Worm (Caenorhabditis elegans): ENCODE measurements around the gene Y17G7B.20.

Gene Y17G7B.20

DNA sequence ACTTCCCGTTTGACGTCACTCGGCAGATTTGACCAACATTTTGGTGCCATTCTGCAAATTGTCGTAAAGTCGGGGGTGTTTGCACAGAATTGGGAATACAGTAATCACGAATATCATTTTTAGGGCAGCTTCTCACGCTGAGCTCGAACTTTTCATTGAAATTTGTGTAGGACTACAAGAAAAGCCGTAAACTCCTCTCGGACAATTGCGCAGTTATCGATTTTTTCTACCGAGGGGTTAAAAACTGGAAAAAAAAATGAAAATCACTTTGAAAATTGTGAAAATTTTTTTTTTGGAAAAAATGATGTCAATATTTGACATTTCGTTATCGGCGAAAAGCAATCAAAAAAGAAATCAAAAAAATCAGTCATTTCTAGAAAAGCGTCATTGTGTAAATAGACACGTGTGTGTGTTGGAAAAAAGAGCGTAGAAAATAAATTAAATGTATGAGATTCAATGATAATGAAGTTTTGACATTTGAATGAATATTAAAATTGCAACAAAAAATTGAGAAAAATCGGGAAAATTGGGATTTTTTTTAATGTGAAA lies 48.1 kb upstream of the Y17G7B.20 start, which contains the start of gene Y17G7B.8 (continued):
- TF ChIP-seq mdl-1 (tag; optimal IDR thresholded peaks at IDR 0.05) = peak in 1 of 2 experiments; percentile 55
- TF ChIP-seq nhr-6 (tag; optimal IDR thresholded peaks at IDR 0.05) = peak; percentile 92
- no peak for TF ChIP-seq hmg-1.1 (GFP tag; IDR thresholded peaks at IDR 0.05)
- no peak for TF ChIP-seq zip-2 (tag; optimal IDR thresholded peaks at IDR 0.05)
- no peak for TF ChIP-seq ctbp-1 (GFP tag; IDR thresholded peaks at IDR 0.05)
- TF ChIP-seq nhr-237 (tag; optimal IDR thresholded peaks at IDR 0.05) = no peak
- TF ChIP-seq lir-3 (tag; optimal IDR thresholded peaks at IDR 0.05) = no peak
- TF ChIP-seq gei-8 (GFP tag; optimal IDR thresholded peaks at IDR 0.05) = no peak
- no peak for TF ChIP-seq lim-7 (GFP tag; IDR thresholded peaks at IDR 0.05)
- peak; percentile 64 for TF ChIP-seq pqm-1 (tag; optimal IDR thresholded peaks at IDR 0.05)
- no peak for TF ChIP-seq ZK337.2 (GFP tag; IDR thresholded peaks at IDR 0.05)
- no peak for TF ChIP-seq daf-8 (GFP tag; IDR thresholded peaks at IDR 0.05)
- no peak for TF ChIP-seq nhr-111 (GFP tag; optimal IDR thresholded peaks at IDR 0.05)
- peak in 1 of 2 experiments; percentile 21 for TF ChIP-seq hif-1 (tag; optimal IDR thresholded peaks at IDR 0.05)
- no peak for TF ChIP-seq T26A8.4 (GFP tag; IDR thresholded peaks at IDR 0.05)
- no peak for TF ChIP-seq snpc-1.2 (GFP tag; IDR thresholded peaks at IDR 0.05)
- TF ChIP-seq Y5F2A.4 (GFP tag; optimal IDR thresholded peaks at IDR 0.05) = no peak
- peak in 1 of 2 experiments; percentile 1 for TF ChIP-seq unc-62 (GFP tag; optimal IDR thresholded peaks at IDR 0.05 in 1 of 2)
- no peak for TF ChIP-seq unc-62 (tag; optimal IDR thresholded peaks at IDR 0.05)
- no peak for TF ChIP-seq lin-1 (GFP tag; IDR thresholded peaks at IDR 0.05)
- TF ChIP-seq php-3 (GFP tag; IDR thresholded peaks at IDR 0.05) = peak; percentile 91
- no peak for TF ChIP-seq zfp-2 (tag; optimal IDR thresholded peaks at IDR 0.05)
- TF ChIP-seq aha-1 (tag) = peak; percentile 69
- TF ChIP-seq zfp-3 (GFP tag; conservative IDR thresholded peaks at IDR 0.05) = no peak
- no peak for TF ChIP-seq F44E2.7 (GFP tag; IDR thresholded peaks at IDR 0.05)

DNA sequence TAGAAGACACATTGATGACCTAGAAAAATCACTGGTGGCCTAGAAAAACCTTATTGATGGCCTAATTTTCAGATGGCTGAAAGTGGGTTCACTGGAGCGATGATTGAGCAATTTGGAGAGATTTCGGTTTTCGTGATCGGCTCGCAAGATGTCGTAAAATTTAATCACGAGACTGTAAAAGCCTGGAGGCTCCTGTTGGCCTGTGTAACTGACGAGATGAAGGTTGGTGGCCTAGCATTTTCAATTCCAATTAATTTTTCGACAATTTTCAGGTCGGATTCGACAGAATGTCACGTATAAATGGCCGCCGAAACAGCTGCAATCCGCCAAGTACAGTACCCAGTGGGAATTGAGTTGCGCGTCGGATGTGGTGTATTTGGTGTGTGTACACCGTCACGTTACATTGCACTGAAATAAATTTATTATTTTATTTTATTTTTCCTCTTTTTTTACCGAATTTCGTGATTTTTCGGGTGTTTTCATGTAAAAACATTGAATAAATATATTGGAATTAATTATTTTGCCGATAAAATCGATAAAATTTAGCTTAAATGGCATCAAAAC lies 43.8 kb upstream of the Y17G7B.20 start, which contains the start of gene Y17G7B.12:
Y17G7B.12 (plus strand) TSS at position 547 of the 564 bp plus-strand sequence.
- TF ChIP-seq spr-1 (tag; optimal IDR thresholded peaks at IDR 0.05) (no peak), mdt-29 (GFP tag; IDR thresholded peaks at IDR 0.05) (no peak), lsy-2 (tag; optimal IDR thresholded peaks at IDR 0.05) (peak in 1 of 2 experiments; percentile 77), snpc-1.2 (GFP tag; IDR thresholded peaks at IDR 0.05) (no peak), dmd-9 (GFP tag; IDR thresholded peaks at IDR 0.05) (no peak), nhr-237 (tag; optimal IDR thresholded peaks at IDR 0.05) (no peak), ctbp-1 (GFP tag; IDR thresholded peaks at IDR 0.05) (no peak), hlh-11 (tag; optimal IDR thresholded peaks at IDR 0.05) (no peak), attf-4 (tag; optimal IDR thresholded peaks at IDR 0.05) (no peak), aly-2 (tag; optimal IDR thresholded peaks at IDR 0.05) (no peak), mxl-2 (GFP tag; conservative IDR thresholded peaks at IDR 0.05) (no peak), madf-5 (GFP tag; IDR thresholded peaks at IDR 0.05) (no peak), ztf-7 (tag; optimal IDR thresholded peaks at IDR 0.05) (no peak), hif-1 (tag; optimal IDR thresholded peaks at IDR 0.05) (no peak), php-3 (GFP tag; IDR thresholded peaks at IDR 0.05) (no peak), aha-1 (tag) (peak; percentile 18), ceh-28 (tag; optimal IDR thresholded peaks at IDR 0.05) (no peak), lin-1 (GFP tag; IDR thresholded peaks at IDR 0.05) (no peak), Y75B8A.6 (GFP tag; IDR thresholded peaks at IDR 0.05) (no peak), duxl-1 (tag; optimal IDR thresholded peaks at IDR 0.05; ENCODE audit: poor library complexity) (no peak), lin-38 (GFP tag; IDR thresholded peaks at IDR 0.05) (peak; percentile 46), nhr-10 (tag; optimal IDR thresholded peaks at IDR 0.05) (no peak), dmd-8 (GFP tag; IDR thresholded peaks at IDR 0.05) (no peak)

Data from whole organism, L4 larva.